Worm (Caenorhabditis elegans): ENCODE data around the gene dop-5.

The dop-5 gene

ce11 chrV:11390394-11390793, 24.4 kb upstream of the dop-5 start, which contains the start of the genes K03B8.11 and K03B8.14:
K03B8.11 (minus strand) TSS chrV:11390494.
K03B8.14 (plus strand) TSS chrV:11390503.
- TF ChIP-seq ama-1 (optimal IDR thresholded peaks at IDR 0.05) (no peak), F13H6.1 (tag; optimal IDR thresholded peaks at IDR 0.05) (no peak), elt-1 (tag; optimal IDR thresholded peaks at IDR 0.05) (no peak), alr-1 (tag; optimal IDR thresholded peaks at IDR 0.05) (no peak), fos-1 (tag; optimal IDR thresholded peaks at IDR 0.05) (no peak), lin-13 (GFP tag; optimal IDR thresholded peaks at IDR 0.05) (no peak), nhr-25 (tag; optimal IDR thresholded peaks at IDR 0.05) (no peak), lsy-2 (tag; optimal IDR thresholded peaks at IDR 0.05) (no peak), ztf-11 (tag; optimal IDR thresholded peaks at IDR 0.05) (no peak), elt-3 (tag; optimal IDR thresholded peaks at IDR 0.05) (no peak), aly-2 (tag; optimal IDR thresholded peaks at IDR 0.05) (no peak), nhr-10 (tag; optimal IDR thresholded peaks at IDR 0.05) (no peak), R02D3.7 (tag; optimal IDR thresholded peaks at IDR 0.05) (no peak), snpc-4 (tag; optimal IDR thresholded peaks at IDR 0.05) (no peak)

- TF ChIP-seq R02D3.7 (tag; optimal IDR thresholded peaks at IDR 0.05) (no peak), ZK546.5 (tag; optimal IDR thresholded peaks at IDR 0.05) (no peak), lin-39 (tag; optimal IDR thresholded peaks at IDR 0.05) (no peak), nhr-237 (tag; optimal IDR thresholded peaks at IDR 0.05) (no peak), dmd-4 (tag; optimal IDR thresholded peaks at IDR 0.05) (no peak), ztf-1 (GFP tag; conservative IDR thresholded peaks at IDR 0.05) (no peak), gmeb-1 (tag; optimal IDR thresholded peaks at IDR 0.05) (no peak), zag-1 (tag; optimal IDR thresholded peaks at IDR 0.05) (no peak), crh-2 (tag; optimal IDR thresholded peaks at IDR 0.05) (no peak)
These were observed 23.7 kb upstream of the dop-5 start, which contains the start of gene col-155 for ce11 chrV:11389776-11390175. col-155 (minus strand) TSS chrV:11389876.

- TF ChIP-seq unc-62 (GFP tag; optimal IDR thresholded peaks at IDR 0.05) (no peak), blmp-1 (tag; optimal IDR thresholded peaks at IDR 0.05; ENCODE audit: insufficient read depth) (no peak), mdl-1 (tag; optimal IDR thresholded peaks at IDR 0.05) (no peak)
These were observed 20.4 kb upstream of the dop-5 start, which contains the start of gene F55C10.4 for ce11 chrV:11386428-11386827. F55C10.4 (plus strand) TSS chrV:11386728.

- TF ChIP-seq C34F6.9 (tag; optimal IDR thresholded peaks at IDR 0.05) = no peak
- no peak for TF ChIP-seq nhr-12 (tag; optimal IDR thresholded peaks at IDR 0.05)
- TF ChIP-seq sem-4 (tag; optimal IDR thresholded peaks at IDR 0.05) = no peak
- no peak for TF ChIP-seq ceh-82 (tag; optimal IDR thresholded peaks at IDR 0.05)
- no peak for TF ChIP-seq unc-55 (GFP tag; optimal IDR thresholded peaks at IDR 0.05)
- no peak for TF ChIP-seq ztf-1 (GFP tag; conservative IDR thresholded peaks at IDR 0.05)
- no peak for TF ChIP-seq blmp-1 (tag; optimal IDR thresholded peaks at IDR 0.05; ENCODE audit: insufficient read depth)
- TF ChIP-seq nhr-129 (tag; optimal IDR thresholded peaks at IDR 0.05) = no peak
- TF ChIP-seq R02D3.7 (tag; optimal IDR thresholded peaks at IDR 0.05) = no peak
- no peak for TF ChIP-seq alr-1 (tag; optimal IDR thresholded peaks at IDR 0.05)
- no peak for TF ChIP-seq mab-5 (tag; optimal IDR thresholded peaks at IDR 0.05)
- TF ChIP-seq nhr-25 (tag; optimal IDR thresholded peaks at IDR 0.05) = no peak
- no peak for TF ChIP-seq dmd-4 (tag; optimal IDR thresholded peaks at IDR 0.05)
- no peak for TF ChIP-seq nhr-23 (tag; optimal IDR thresholded peaks at IDR 0.05)
- no peak for TF ChIP-seq ztf-4 (tag; optimal IDR thresholded peaks at IDR 0.05)
These were observed 19.0 kb upstream of the dop-5 start, which contains the start of gene col-154 for ce11 chrV:11385060-11385459. col-154 (plus strand) TSS chrV:11385360.

- TF ChIP-seq nhr-129 (tag; optimal IDR thresholded peaks at IDR 0.05) (no peak), Y55F3AM.14 (GFP tag; optimal IDR thresholded peaks at IDR 0.05) (no peak), skn-1 (tag; optimal IDR thresholded peaks at IDR 0.05) (no peak), fos-1 (tag; optimal IDR thresholded peaks at IDR 0.05) (no peak), R02D3.7 (tag; optimal IDR thresholded peaks at IDR 0.05) (no peak), crh-2 (tag; optimal IDR thresholded peaks at IDR 0.05) (no peak)
These were observed 17.0 kb upstream of the dop-5 start, which contains the start of gene F55C10.5 for ce11 chrV:11383032-11383431. F55C10.5 (plus strand) TSS chrV:11383105.
